Worm (Caenorhabditis elegans): ENCODE measurements around the gene par-5.

par-5 gene

DNA sequence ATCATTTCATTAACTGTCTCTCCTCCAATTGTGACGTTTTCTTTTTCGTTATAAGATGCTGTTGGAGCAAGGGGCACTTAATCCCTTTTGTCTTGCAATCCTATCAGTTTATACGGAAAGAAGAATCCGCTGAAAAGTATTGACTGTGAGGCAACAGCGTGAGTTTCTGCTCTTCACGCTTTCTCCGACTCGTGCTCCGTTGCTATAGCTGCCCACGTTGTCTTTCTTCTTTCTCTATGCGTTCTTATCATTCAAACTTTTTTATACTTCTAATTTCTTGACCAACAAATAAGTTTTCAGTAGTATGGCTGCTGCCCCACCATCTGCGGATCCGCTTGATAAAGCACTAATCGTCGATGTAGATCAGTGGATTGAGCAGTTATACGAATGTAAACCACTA, 36.4 kb upstream of the par-5 start, which contains the start of gene let-92:
Gene let-92, plus strand, starts transcription at position 301 of the 400 bp plus-strand sequence.
- TF ChIP-seq Y95B8A.8 (GFP tag; IDR thresholded peaks at IDR 0.05) (no peak), mel-28 (tag; optimal IDR thresholded peaks at IDR 0.05; ENCODE audit: borderline replicate concordance) (no peak), nfyb-1 (GFP tag; IDR thresholded peaks at IDR 0.05) (no peak), snpc-4 (GFP tag; optimal IDR thresholded peaks at IDR 0.05) (no peak), snpc-4 (tag; optimal IDR thresholded peaks at IDR 0.05) (no peak), mcd-1 (GFP tag; IDR thresholded peaks at IDR 0.05) (no peak), F57A8.1 (GFP tag; optimal IDR thresholded peaks at IDR 0.05) (no peak), F37B4.10 (GFP tag; IDR thresholded peaks at IDR 0.05) (no peak), C06A6.2 (GFP tag; conservative IDR thresholded peaks at IDR 0.05) (no peak), Y79H2A.3 (GFP tag; conservative IDR thresholded peaks at IDR 0.05) (no peak), T07F8.4 (tag; optimal IDR thresholded peaks at IDR 0.05) (no peak), B0019.2 (GFP tag; conservative IDR thresholded peaks at IDR 0.05) (no peak), ztf-26 (tag; optimal IDR thresholded peaks at IDR 0.05) (no peak), lin-35 (GFP tag; optimal IDR thresholded peaks at IDR 0.05) (no peak), madf-8 (GFP tag; conservative IDR thresholded peaks at IDR 0.05) (no peak), mes-4 (tag; optimal IDR thresholded peaks at IDR 0.05) (no peak), repo-1 (tag; optimal IDR thresholded peaks at IDR 0.05) (no peak), rcor-1 (GFP tag; IDR thresholded peaks at IDR 0.05) (no peak), K11D2.4 (GFP tag; IDR thresholded peaks at IDR 0.05) (no peak), lag-1 (GFP tag; IDR thresholded peaks at IDR 0.05) (no peak)

- TF ChIP-seq athp-1 (tag; optimal IDR thresholded peaks at IDR 0.05) (peak; percentile 20), hmg-20 (GFP tag; IDR thresholded peaks at IDR 0.05) (0 out of 2 replicates have a peak, but pooled peaks have one; percentile 20), tbp1 (GFP tag; optimal IDR thresholded peaks at IDR 0.05) (peak; percentile 39), madf-6 (GFP tag; IDR thresholded peaks at IDR 0.05) (0 out of 2 replicates have a peak, but pooled peaks have one; percentile 4), nhr-90 (tag; optimal IDR thresholded peaks at IDR 0.05) (no peak), ZK185.1 (tag; optimal IDR thresholded peaks at IDR 0.05; ENCODE audit: poor library complexity, severe bottlenecking) (no peak), K12H6.12 (tag; optimal IDR thresholded peaks at IDR 0.05) (peak; percentile 86), egrh-3 (GFP tag; IDR thresholded peaks at IDR 0.05) (peak; percentile 74), him-1 (tag; optimal IDR thresholded peaks at IDR 0.05) (no peak), ztf-6 (GFP tag; IDR thresholded peaks at IDR 0.05) (no peak), snpc-1.3 (tag; optimal IDR thresholded peaks at IDR 0.05; ENCODE audit: insufficient read depth) (no peak), tlf-1 (GFP tag; optimal IDR thresholded peaks at IDR 0.05) (no peak), F57A8.1 (GFP tag; optimal IDR thresholded peaks at IDR 0.05) (no peak), zim-3 (tag; optimal IDR thresholded peaks at IDR 0.05) (peak; percentile 56), Y79H2A.3 (GFP tag; conservative IDR thresholded peaks at IDR 0.05) (no peak), somi-1 (GFP tag; optimal IDR thresholded peaks at IDR 0.05) (peak; percentile 53), K11D2.4 (GFP tag; IDR thresholded peaks at IDR 0.05) (peak; percentile 53), nfya-2 (GFP tag; IDR thresholded peaks at IDR 0.05) (no peak), atf-7 (tag; optimal IDR thresholded peaks at IDR 0.05) (peak; percentile 29), bed-2 (GFP tag; IDR thresholded peaks at IDR 0.05) (no peak), lag-1 (GFP tag; IDR thresholded peaks at IDR 0.05) (no peak), F37B4.10 (GFP tag; IDR thresholded peaks at IDR 0.05) (no peak), die-1 (tag; optimal IDR thresholded peaks at IDR 0.05) (no peak), ceh-27 (GFP tag; optimal IDR thresholded peaks at IDR 0.05) (peak; percentile 82), rcor-1 (GFP tag; IDR thresholded peaks at IDR 0.05) (peak; percentile 56; the same call in 1 of the 2 replicates), dox-1 (GFP tag; IDR thresholded peaks at IDR 0.05) (peak; percentile 85), ceh-58 (GFP tag; IDR thresholded peaks at IDR 0.05) (no peak), nhr-27 (tag; optimal IDR thresholded peaks at IDR 0.05) (no peak), hsf-1 (GFP tag; IDR thresholded peaks at IDR 0.05) (no peak), attf-6 (GFP tag; IDR thresholded peaks at IDR 0.05) (no peak), dpl-1 (GFP tag; optimal IDR thresholded peaks at IDR 0.05) (no peak), snpc-4 (GFP tag; optimal IDR thresholded peaks at IDR 0.05) (no peak), snpc-4 (tag; optimal IDR thresholded peaks at IDR 0.05) (peak in 2 of 4 experiments; percentile 21 to 27), zfh-2 (GFP tag; conservative IDR thresholded peaks at IDR 0.05) (peak; percentile 99), B0261.1 (tag; optimal IDR thresholded peaks at IDR 0.05) (no peak)
Measured at ce11 chrIV:11857159-11857565, 35.4 kb upstream of the par-5 start.

All from whole organism, young adult.